Fruit fly (Drosophila melanogaster) Kc167 (cell line): Measurements from ENCODE around the gene cu.

Experiments used
- h ChIP-seq: fragments of >200 bp; optimal IDR thresholded peaks from 3 replicates; lab custom pipeline; 2018; ENCODE audit warnings: missing external identifiers
- insv ChIP-seq: fragments of >200 bp; optimal IDR thresholded peaks from 3 replicates; lab custom pipeline; 2018; ENCODE audit warnings: missing external identifiers

DNA sequence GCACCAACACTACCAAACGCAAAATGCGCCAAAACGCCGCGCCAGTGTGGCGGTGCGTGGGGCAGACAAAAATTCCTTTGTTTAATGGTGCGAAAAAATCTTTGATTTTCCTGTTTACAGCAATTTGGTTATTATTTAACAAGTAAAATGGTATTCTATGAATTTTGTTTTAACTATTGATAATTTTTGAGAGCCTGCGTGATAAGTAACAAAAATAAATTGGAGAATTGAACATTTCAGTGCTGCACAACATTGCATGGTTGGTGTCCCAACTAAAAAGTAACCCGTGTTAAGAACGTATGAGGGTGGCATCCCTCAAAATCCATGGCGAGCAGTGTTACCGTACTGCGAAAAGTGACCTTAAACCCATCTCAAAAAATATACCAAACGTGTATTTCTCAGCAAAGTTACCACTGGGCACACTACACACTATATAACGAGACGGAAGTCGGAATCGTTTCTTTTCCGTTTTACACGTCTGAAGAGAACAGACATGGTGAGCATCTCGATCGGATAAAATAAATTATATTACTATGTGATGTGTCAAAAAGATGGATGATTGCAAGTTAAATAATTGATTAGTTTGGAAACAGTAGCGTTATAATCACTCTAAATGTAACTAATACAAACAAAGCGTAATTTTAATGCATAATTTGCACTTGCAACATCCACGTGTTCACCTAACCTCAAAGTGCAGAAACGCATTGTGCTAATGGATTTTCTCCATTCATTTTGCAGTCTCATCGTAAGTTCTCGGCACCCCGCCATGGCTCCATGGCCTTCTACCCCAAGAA lies 24.2 kb downstream of the cu start, which contains the start of the genes CG6693 and RpL3:
- TF ChIP-seq insv (no peak), h (no peak)
